Worm (Caenorhabditis elegans) whole organism, mixed stage, embryonic: ENCODE results near the gene lact-6.

Experiments
- ces-1 ChIP-seq: fragments of 150-350 bp; optimal IDR thresholded peaks from 2 replicates; lab custom pipeline; 2014; ENCODE audit warnings: missing biosample characterization, missing genetic modification reagents, missing genetic modification characterization
- lsy-2 ChIP-seq: fragments of 150-350 bp; optimal IDR thresholded peaks from 2 replicates; lab custom pipeline; 2014; ENCODE audit warnings: missing biosample characterization, missing genetic modification characterization
- nhr-76 ChIP-seq: sonication (generic microtip); optimal IDR thresholded peaks from 2 replicates; lab custom pipeline; 2017; ENCODE audit warnings: missing biosample characterization, missing genetic modification characterization

DNA sequence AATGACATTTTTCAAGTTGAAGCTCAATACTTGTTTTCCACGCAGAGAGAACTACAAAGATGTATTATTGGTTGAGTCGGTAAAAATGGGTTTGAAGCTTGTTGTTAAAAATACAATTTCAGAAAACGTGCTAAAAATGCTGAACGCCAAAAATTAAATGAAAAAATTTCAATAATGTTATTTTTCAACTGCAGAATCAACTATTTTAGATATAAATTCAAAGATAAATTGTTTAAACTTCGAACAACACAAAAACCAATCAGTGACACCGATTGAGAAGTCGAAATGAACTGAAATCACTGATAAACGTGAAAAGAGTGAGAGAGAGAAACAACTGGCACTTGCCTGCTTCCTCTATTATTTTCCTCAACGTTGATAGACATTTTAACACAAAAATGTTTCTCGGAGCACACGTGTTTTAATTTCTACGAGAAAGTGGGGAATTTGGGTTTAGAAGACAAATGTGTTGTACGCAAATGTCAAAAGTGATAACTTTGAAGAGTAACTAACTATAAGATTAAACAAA is 43.7 kb downstream of the lact-6 start, which contains the start of gene T02D1.8:
- TF ChIP-seq lsy-2 (tag; lab: Kevin White, UChicago): no peak
- TF ChIP-seq ces-1 (GFP tag; lab: Kevin White, UChicago): no peak
- TF ChIP-seq nhr-76 (tag; lab: Kevin White, UChicago): no peak
